Worm (Caenorhabditis elegans) whole organism, late embryonic: ENCODE results near the gene F42A9.8.

Experiments
- C38D4.7 ChIP-seq: fragments of 200-800 bp; sonication (Bioruptor generic); optimal IDR thresholded peaks from 2 replicates; lab custom pipeline; 2018; ENCODE audit warnings: mild to moderate bottlenecking, missing genetic modification characterization, moderate library complexity, missing compliant biosample characterization
- F13H6.1 ChIP-seq: sonication (generic microtip); optimal IDR thresholded peaks from 2 replicates; lab custom pipeline; 2016; ENCODE audit warnings: missing genetic modification characterization, missing compliant biosample characterization
- ama-1 ChIP-seq: fragments of 150-350 bp; optimal IDR thresholded peaks from 2 replicates; lab custom pipeline; 2014
- ceh-45 ChIP-seq: fragments of 200-800 bp; sonication (Bioruptor generic); IDR thresholded peaks from 2 replicates; pipeline ENCODE4 v1.3.6; 2022; ENCODE audit warnings: missing genetic modification reagents, missing genetic modification characterization, missing compliant biosample characterization
- elt-4 ChIP-seq: sonication (generic microtip); optimal IDR thresholded peaks from 2 replicates; lab custom pipeline; 2016; ENCODE audit warnings: missing genetic modification characterization, missing compliant biosample characterization
- lin-11 ChIP-seq: fragments of 200-800 bp; sonication (Bioruptor generic); optimal IDR thresholded peaks from 2 replicates; lab custom pipeline; 2018; ENCODE audit warnings: mild to moderate bottlenecking, missing genetic modification characterization, missing compliant biosample characterization
- nhr-11 ChIP-seq: fragments of 150-350 bp; optimal IDR thresholded peaks from 2 replicates; lab custom pipeline; 2014; ENCODE audit warnings: missing biosample characterization, missing genetic modification characterization
- nhr-232 ChIP-seq: sonication (generic microtip); optimal IDR thresholded peaks from 2 replicates; lab custom pipeline; 2016; ENCODE audit warnings: missing genetic modification characterization, missing compliant biosample characterization
- pqm-1 ChIP-seq: sonication (generic microtip); optimal IDR thresholded peaks from 2 replicates; lab custom pipeline; 2016; ENCODE audit warnings: missing genetic modification characterization, missing compliant biosample characterization
- rnt-1 ChIP-seq: sonication (generic microtip); optimal IDR thresholded peaks from 2 replicates; lab custom pipeline; 2016; ENCODE audit warnings: missing genetic modification characterization, missing compliant biosample characterization

DNA sequence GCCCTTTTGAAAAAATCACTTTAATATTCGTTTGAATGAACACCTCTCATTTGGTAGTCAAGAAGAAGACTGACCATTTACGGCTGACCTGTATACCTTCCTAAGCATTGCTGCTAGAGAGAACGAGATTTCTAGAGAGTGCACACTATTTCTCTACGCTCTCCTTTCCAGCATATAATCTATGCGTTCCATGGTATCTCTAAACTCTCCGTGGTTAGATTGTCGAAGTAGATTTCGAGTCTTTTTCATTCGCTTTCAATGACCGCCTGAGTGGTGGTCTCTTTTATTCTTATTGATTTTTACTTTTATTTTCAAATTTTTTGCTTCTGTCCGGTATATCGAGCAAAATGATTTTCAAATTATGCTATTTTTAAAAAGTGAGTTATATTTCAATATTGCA is 21.1 kb downstream of the F42A9.8 start:
- TF ChIP-seq rnt-1 (tag; lab: Kevin White, UChicago), result no peak
- TF ChIP-seq F13H6.1 (tag; lab: Kevin White, UChicago), result no peak
- TF ChIP-seq ama-1 (lab: Kevin White, UChicago), result no peak
- TF ChIP-seq elt-4, result no peak
- TF ChIP-seq lin-11 (tag; lab: Kevin White, UChicago), result no peak
- no peak for TF ChIP-seq C38D4.7 (GFP tag; lab: Kevin White, UChicago)
- no peak for TF ChIP-seq nhr-11
- no peak for TF ChIP-seq pqm-1 (tag; lab: Kevin White, UChicago)
- no peak for TF ChIP-seq nhr-232
- TF ChIP-seq ceh-45, result no peak
